Comparison of ENCODE assay signal across 1 worm cellular context in the genomic region with DNA sequence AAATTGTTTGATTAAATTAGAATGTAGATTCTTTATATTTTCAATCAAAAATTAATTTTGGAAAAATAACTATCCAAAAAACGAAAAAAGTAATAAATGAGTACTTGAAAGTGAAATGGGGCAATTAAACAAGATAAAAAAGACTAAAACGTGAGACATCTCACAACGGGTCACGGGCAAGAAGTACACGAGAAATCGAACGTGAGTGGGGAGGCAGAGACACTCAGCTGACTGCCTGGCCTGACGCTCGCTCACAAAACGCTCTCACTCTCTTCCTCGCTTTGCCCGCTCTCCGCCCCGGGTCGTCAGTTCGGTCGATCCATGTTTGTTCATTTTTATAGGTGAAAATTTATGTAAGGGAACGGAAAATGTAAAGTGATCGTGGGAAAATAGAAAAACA.
TF ChIP-seq lines count a peak whose summit lies in the region.

No protein-coding gene starts in this region.

TF ChIP-seq in whole organism, L4 larva, 104 proteins besides CTCF, POLR2A, EP300 and RAD21 (continued from another document):
- TF ChIP-seq hlh-30 (tag; optimal IDR thresholded peaks at IDR 0.05; lab: Kevin White, UChicago; ENCODE audit: insufficient read depth), result peak; percentile 97
- peak in 1 of 2 experiments; percentile 72 for TF ChIP-seq mdl-1 (tag; optimal IDR thresholded peaks at IDR 0.05; lab: Kevin White, UChicago)
- no peak for TF ChIP-seq dve-1 (tag; optimal IDR thresholded peaks at IDR 0.05; lab: Kevin White, UChicago; ENCODE audit: insufficient read depth)
- TF ChIP-seq ceh-28 (tag; optimal IDR thresholded peaks at IDR 0.05; lab: Kevin White, UChicago), result no peak
- TF ChIP-seq daf-19 (GFP tag; conservative IDR thresholded peaks at IDR 0.05; lab: Robert Waterston, UW), result no peak
- TF ChIP-seq nhr-28 (tag; optimal IDR thresholded peaks at IDR 0.05; lab: Kevin White, UChicago), result peak; percentile 43
- TF ChIP-seq lin-38 (GFP tag; IDR thresholded peaks at IDR 0.05; lab: Robert Waterston, UW), result no peak
- TF ChIP-seq madf-9 (GFP tag; conservative IDR thresholded peaks at IDR 0.05; lab: Robert Waterston, UW), result 0 out of 2 replicates have a peak, but pooled peaks have one; percentile 25
- peak; percentile 29 for TF ChIP-seq nhr-77 (tag; optimal IDR thresholded peaks at IDR 0.05; lab: Kevin White, UChicago)
- TF ChIP-seq spr-3 (GFP tag; optimal IDR thresholded peaks at IDR 0.05; lab: Kevin White, UChicago), result no peak
- no peak for TF ChIP-seq dpl-1 (GFP tag; optimal IDR thresholded peaks at IDR 0.05; lab: Kevin White, UChicago)
- no peak for TF ChIP-seq nhr-25 (tag; optimal IDR thresholded peaks at IDR 0.05; lab: Kevin White, UChicago; ENCODE audit: borderline replicate concordance, insufficient read depth)
- no peak for TF ChIP-seq nhr-42 (GFP tag; IDR thresholded peaks at IDR 0.05; lab: Robert Waterston, UW)
- no peak for TF ChIP-seq pqm-1 (tag; optimal IDR thresholded peaks at IDR 0.05; lab: Kevin White, UChicago)
- TF ChIP-seq hlh-11 (tag; optimal IDR thresholded peaks at IDR 0.05; lab: Kevin White, UChicago), result peak; percentile 86
- no peak for TF ChIP-seq spr-1 (tag; optimal IDR thresholded peaks at IDR 0.05; lab: Kevin White, UChicago)
- TF ChIP-seq jun-1 (tag; optimal IDR thresholded peaks at IDR 0.05; lab: Kevin White, UChicago), result no peak
- no peak for TF ChIP-seq zfp-3 (GFP tag; conservative IDR thresholded peaks at IDR 0.05; lab: Robert Waterston, UW)
- TF ChIP-seq snpc-4 (tag; optimal IDR thresholded peaks at IDR 0.05; lab: Kevin White, UChicago), result no peak
- no peak for TF ChIP-seq madf-5 (GFP tag; IDR thresholded peaks at IDR 0.05; lab: Robert Waterston, UW)
- TF ChIP-seq ceh-62 (tag; optimal IDR thresholded peaks at IDR 0.05; lab: Kevin White, UChicago), result no peak
- TF ChIP-seq nhr-11 (tag; optimal IDR thresholded peaks at IDR 0.05; lab: Kevin White, UChicago), result no peak
- TF ChIP-seq saeg-2 (GFP tag; IDR thresholded peaks at IDR 0.05; lab: Robert Waterston, UW), result no peak
- TF ChIP-seq sdz-12 (GFP tag; optimal IDR thresholded peaks at IDR 0.05; lab: Kevin White, UChicago), result no peak
- TF ChIP-seq lin-13 (GFP tag; optimal IDR thresholded peaks at IDR 0.05; lab: Kevin White, UChicago), result no peak
- TF ChIP-seq F37D6.2 (tag; optimal IDR thresholded peaks at IDR 0.05; lab: Kevin White, UChicago), result no peak
- TF ChIP-seq mxl-3 (GFP tag; optimal IDR thresholded peaks at IDR 0.05; lab: Kevin White, UChicago), result peak; percentile 74
- TF ChIP-seq zip-2 (tag; optimal IDR thresholded peaks at IDR 0.05; lab: Kevin White, UChicago), result no peak
- no peak for TF ChIP-seq rbr-2 (tag; optimal IDR thresholded peaks at IDR 0.05; lab: Kevin White, UChicago)
- TF ChIP-seq duxl-1 (tag; optimal IDR thresholded peaks at IDR 0.05; lab: Kevin White, UChicago; ENCODE audit: poor library complexity), result no peak
- no peak for TF ChIP-seq daf-8 (GFP tag; IDR thresholded peaks at IDR 0.05; lab: Robert Waterston, UW)
- peak; percentile 42 for TF ChIP-seq dmd-6 (GFP tag; IDR thresholded peaks at IDR 0.05; lab: Robert Waterston, UW)
- no peak for TF ChIP-seq fkh-10 (GFP tag; optimal IDR thresholded peaks at IDR 0.05; lab: Kevin White, UChicago)
- peak; percentile 30 for TF ChIP-seq ztf-7 (tag; optimal IDR thresholded peaks at IDR 0.05; lab: Kevin White, UChicago)
- TF ChIP-seq arid-1 (GFP tag; conservative IDR thresholded peaks at IDR 0.05; lab: Robert Waterston, UW), result no peak
- TF ChIP-seq zfp-2 (tag; optimal IDR thresholded peaks at IDR 0.05; lab: Kevin White, UChicago), result no peak
- no peak for TF ChIP-seq F44E2.7 (GFP tag; IDR thresholded peaks at IDR 0.05; lab: Robert Waterston, UW)
- no peak for TF ChIP-seq Y105C5A.15 (GFP tag; IDR thresholded peaks at IDR 0.05; lab: Robert Waterston, UW)
- no peak for TF ChIP-seq snpc-1.2 (GFP tag; IDR thresholded peaks at IDR 0.05; lab: Robert Waterston, UW)
- TF ChIP-seq mxl-2 (GFP tag; conservative IDR thresholded peaks at IDR 0.05; lab: Robert Waterston, UW), result no peak
- TF ChIP-seq ceh-32 (tag; optimal IDR thresholded peaks at IDR 0.05; lab: Kevin White, UChicago; ENCODE audit: poor library complexity), result no peak
- no peak for TF ChIP-seq ctbp-1 (GFP tag; IDR thresholded peaks at IDR 0.05; lab: Robert Waterston, UW)
- TF ChIP-seq Y5F2A.4 (GFP tag; optimal IDR thresholded peaks at IDR 0.05; lab: Kevin White, UChicago), result no peak
- TF ChIP-seq egl-27 (tag; optimal IDR thresholded peaks at IDR 0.05; lab: Kevin White, UChicago), result no peak
- TF ChIP-seq nhr-111 (GFP tag; optimal IDR thresholded peaks at IDR 0.05; lab: Kevin White, UChicago), result no peak
- TF ChIP-seq hif-1 (tag; optimal IDR thresholded peaks at IDR 0.05; lab: Kevin White, UChicago), result peak in 1 of 2 experiments; percentile 39
- no peak for TF ChIP-seq nhr-6 (tag; optimal IDR thresholded peaks at IDR 0.05; lab: Kevin White, UChicago)
- TF ChIP-seq ZK337.2 (GFP tag; IDR thresholded peaks at IDR 0.05; lab: Robert Waterston, UW), result no peak
- TF ChIP-seq D1046.2 (GFP tag; IDR thresholded peaks at IDR 0.05; lab: Robert Waterston, UW), result no peak
- TF ChIP-seq ceh-82 (tag; optimal IDR thresholded peaks at IDR 0.05; lab: Kevin White, UChicago), result no peak
- no peak for TF ChIP-seq lin-29 (GFP tag; IDR thresholded peaks at IDR 0.05; lab: Robert Waterston, UW)
- no peak for TF ChIP-seq mdt-29 (GFP tag; IDR thresholded peaks at IDR 0.05; lab: Robert Waterston, UW)
- no peak for TF ChIP-seq zag-1 (tag; optimal IDR thresholded peaks at IDR 0.05; lab: Kevin White, UChicago)
- TF ChIP-seq dmd-9 (GFP tag; IDR thresholded peaks at IDR 0.05; lab: Robert Waterston, UW), result no peak
- no peak for TF ChIP-seq fos-1 (tag; optimal IDR thresholded peaks at IDR 0.05; lab: Kevin White, UChicago)
- peak; percentile 42 for TF ChIP-seq mes-2 (tag; optimal IDR thresholded peaks at IDR 0.05; lab: Kevin White, UChicago; ENCODE audit: poor library complexity, severe bottlenecking)
- TF ChIP-seq lin-1 (GFP tag; IDR thresholded peaks at IDR 0.05; lab: Robert Waterston, UW), result no peak
- no peak for TF ChIP-seq lin-15B (tag; optimal IDR thresholded peaks at IDR 0.05; lab: Kevin White, UChicago)
- TF ChIP-seq F49E8.2 (tag; optimal IDR thresholded peaks at IDR 0.05; lab: Kevin White, UChicago; ENCODE audit: borderline replicate concordance), result no peak
- no peak for TF ChIP-seq tra-1 (GFP tag; IDR thresholded peaks at IDR 0.05; lab: Robert Waterston, UW)
